Worm (Caenorhabditis elegans) whole organism, early embryonic: Measurements from ENCODE around the gene ssq-1.

Experiments used
- B0310.2 ChIP-seq: sonication (generic microtip); optimal IDR thresholded peaks from 2 replicates; lab custom pipeline; 2016; ENCODE audit warnings: mild to moderate bottlenecking, missing genetic modification characterization, missing compliant biosample characterization
- F13C5.2 ChIP-seq: sonication (generic microtip); optimal IDR thresholded peaks from 2 replicates; lab custom pipeline; 2017; ENCODE audit warnings: mild to moderate bottlenecking, missing genetic modification characterization, inconsistent platforms, missing compliant biosample characterization
- aly-1 ChIP-seq: sonication (generic microtip); optimal IDR thresholded peaks from 2 replicates; lab custom pipeline; 2016; ENCODE audit warnings: missing genetic modification characterization, missing compliant biosample characterization
- ama-1 ChIP-seq: fragments of 150-350 bp; optimal IDR thresholded peaks from 2 replicates; lab custom pipeline; 2014
- ceh-13 ChIP-seq: fragments of 200-800 bp; sonication (Bioruptor generic); optimal IDR thresholded peaks from 2 replicates; lab custom pipeline; 2018; ENCODE audit warnings: mild to moderate bottlenecking, missing genetic modification characterization, missing compliant biosample characterization
- ceh-36 ChIP-seq: sonication (generic microtip); optimal IDR thresholded peaks from 2 replicates; lab custom pipeline; 2016; ENCODE audit warnings: missing genetic modification characterization, inconsistent platforms, missing compliant biosample characterization
- ets-7 ChIP-seq: sonication (generic microtip); optimal IDR thresholded peaks from 2 replicates; lab custom pipeline; 2016; ENCODE audit warnings: missing genotype, missing genetic modification characterization, missing compliant biosample characterization
- flt-1 ChIP-seq: fragments of 200-800 bp; sonication (Bioruptor generic); IDR thresholded peaks from 2 replicates; pipeline ENCODE4 v1.3.6; 2022; ENCODE audit warnings: missing genetic modification characterization, missing compliant biosample characterization
- hmbx-1 ChIP-seq: sonication (generic microtip); optimal IDR thresholded peaks from 2 replicates; lab custom pipeline; 2016; ENCODE audit warnings: mild to moderate bottlenecking, missing genetic modification characterization, missing compliant biosample characterization
- hmg-4 ChIP-seq: fragments of 200-800 bp; sonication (Bioruptor generic); optimal IDR thresholded peaks from 2 replicates; lab custom pipeline; 2018; ENCODE audit warnings: mild to moderate bottlenecking, missing genetic modification characterization, missing compliant biosample characterization
- hnd-1 ChIP-seq: sonication (generic microtip); optimal IDR thresholded peaks from 2 replicates; lab custom pipeline; 2016; ENCODE audit warnings: missing genetic modification characterization, missing compliant biosample characterization
- pes-1 ChIP-seq: fragments of 200-800 bp; sonication (Bioruptor generic); IDR thresholded peaks from 2 replicates; pipeline ENCODE4 v1.3.6; 2022; ENCODE audit warnings: missing genetic modification reagents, missing genetic modification characterization, missing compliant biosample characterization
- scrt-1 ChIP-seq: fragments of 200-800 bp; sonication (Bioruptor generic); IDR thresholded peaks from 2 replicates; pipeline ENCODE4 v1.3.6; 2022; ENCODE audit warnings: missing genetic modification characterization, missing compliant biosample characterization
- sea-1 ChIP-seq: fragments of 200-800 bp; sonication (Bioruptor generic); conservative IDR thresholded peaks from 2 replicates; pipeline ENCODE4 v1.3.6; 2022; ENCODE audit warnings: missing genetic modification characterization, missing compliant biosample characterization
- tbx-11 ChIP-seq: fragments of 200-800 bp; sonication (Bioruptor generic); IDR thresholded peaks from 2 replicates; pipeline ENCODE4 v1.3.6; 2022; ENCODE audit warnings: missing genetic modification characterization, missing compliant biosample characterization
- tbx-37 ChIP-seq: fragments of 200-800 bp; sonication (Bioruptor generic); conservative IDR thresholded peaks from 2 replicates; pipeline ENCODE4 v1.3.6; 2022; ENCODE audit warnings: missing genetic modification reagents, missing genetic modification characterization, missing compliant biosample characterization
- tra-4 ChIP-seq: sonication (generic microtip); optimal IDR thresholded peaks from 2 replicates; lab custom pipeline; 2017; ENCODE audit warnings: missing genetic modification characterization, missing compliant biosample characterization

ssq-1 gene

ce11 chrIV:9867915-9868314 is 15.6 kb downstream of the ssq-1 start:
- TF ChIP-seq F13C5.2 (tag; lab: Kevin White, UChicago) (no peak), hmg-4 (GFP tag; lab: Kevin White, UChicago) (no peak), pes-1 (GFP tag; lab: Robert Waterston, UW) (no peak), aly-1 (no peak), B0310.2 (tag; lab: Kevin White, UChicago) (no peak), ceh-13 (GFP tag; lab: Kevin White, UChicago) (no peak), ceh-36 (tag; lab: Kevin White, UChicago) (no peak), flt-1 (GFP tag; lab: Robert Waterston, UW) (no peak), scrt-1 (GFP tag; lab: Robert Waterston, UW) (no peak), hmbx-1 (tag; lab: Kevin White, UChicago) (no peak), hnd-1 (tag; lab: Kevin White, UChicago) (no peak), tra-4 (tag; lab: Kevin White, UChicago) (no peak), tbx-37 (GFP tag; lab: Robert Waterston, UW) (no peak)

DNA sequence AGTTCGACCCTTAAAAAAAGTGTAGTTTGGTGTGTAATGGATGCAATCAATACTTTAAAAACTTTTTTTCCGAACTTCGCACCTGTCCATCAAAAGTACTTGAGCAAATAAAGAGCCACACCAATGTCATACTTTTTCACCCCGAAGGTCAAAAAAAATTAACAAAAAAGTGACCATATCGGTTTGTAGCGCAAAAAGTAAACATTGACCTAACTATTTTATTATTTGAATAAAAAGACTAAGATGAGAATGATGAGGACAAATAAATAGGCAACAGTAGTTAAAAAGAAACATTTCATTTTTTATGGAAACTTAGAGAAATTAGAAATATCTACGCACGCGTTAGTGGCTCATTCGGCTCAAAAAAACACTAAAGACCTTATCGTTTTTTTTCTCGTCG is 17.0 kb downstream of the ssq-1 start:
- TF ChIP-seq hnd-1 (tag; lab: Kevin White, UChicago) (no peak), ama-1 (lab: Kevin White, UChicago) (no peak), ceh-36 (tag; lab: Kevin White, UChicago) (no peak), flt-1 (GFP tag; lab: Robert Waterston, UW) (no peak)

- TF ChIP-seq ama-1 (lab: Kevin White, UChicago): no peak
- TF ChIP-seq tbx-11 (GFP tag; lab: Robert Waterston, UW): no peak
- TF ChIP-seq B0310.2 (tag; lab: Kevin White, UChicago): no peak
- TF ChIP-seq ceh-36 (tag; lab: Kevin White, UChicago): no peak
- no peak for TF ChIP-seq tbx-37 (GFP tag; lab: Robert Waterston, UW)
- no peak for TF ChIP-seq pes-1 (GFP tag; lab: Robert Waterston, UW)
- no peak for TF ChIP-seq F13C5.2 (tag; lab: Kevin White, UChicago)
- TF ChIP-seq scrt-1 (GFP tag; lab: Robert Waterston, UW): no peak
Observed at ce11 chrIV:9872210-9872609, 19.9 kb downstream of the ssq-1 start.

- no peak for TF ChIP-seq B0310.2 (tag; lab: Kevin White, UChicago)
Observed at ce11 chrIV:9872786-9873185, 20.4 kb downstream of the ssq-1 start.

ce11 chrIV:9873837-9874236 is 21.5 kb downstream of the ssq-1 start:
- TF ChIP-seq B0310.2 (tag; lab: Kevin White, UChicago): no peak
- no peak for TF ChIP-seq tra-4 (tag; lab: Kevin White, UChicago)

DNA sequence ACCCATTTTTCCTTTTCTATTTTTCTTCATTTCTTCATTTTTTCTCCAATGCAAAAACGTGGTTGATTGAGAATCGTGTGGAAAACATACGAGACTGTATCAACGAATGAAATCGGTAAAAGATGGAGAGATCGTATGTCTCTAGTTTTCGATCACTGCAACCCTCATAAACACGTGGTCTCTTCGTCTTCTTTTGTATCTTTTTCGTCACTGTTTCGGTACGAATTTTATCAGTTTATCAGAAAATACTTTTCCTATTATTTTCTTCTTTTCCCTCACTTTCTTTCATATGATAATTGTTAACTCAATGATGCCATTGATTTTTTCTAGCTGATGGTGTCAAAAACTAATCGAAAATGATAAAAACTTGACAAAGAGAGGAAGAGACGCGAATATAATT is 23.3 kb downstream of the ssq-1 start:
- TF ChIP-seq tra-4 (tag; lab: Kevin White, UChicago) (no peak), F13C5.2 (tag; lab: Kevin White, UChicago) (no peak), hmbx-1 (tag; lab: Kevin White, UChicago) (no peak), scrt-1 (GFP tag; lab: Robert Waterston, UW) (no peak), B0310.2 (tag; lab: Kevin White, UChicago) (no peak), flt-1 (GFP tag; lab: Robert Waterston, UW) (no peak), pes-1 (GFP tag; lab: Robert Waterston, UW) (no peak), tbx-37 (GFP tag; lab: Robert Waterston, UW) (no peak), tbx-11 (GFP tag; lab: Robert Waterston, UW) (no peak), ceh-36 (tag; lab: Kevin White, UChicago) (no peak), hmg-4 (GFP tag; lab: Kevin White, UChicago) (no peak), sea-1 (no peak)

ce11 chrIV:9878893-9879379 is 26.6 kb downstream of the ssq-1 start, which contains the start of gene nhr-4:
nhr-4 (plus strand) TSS chrIV:9879329.
- no peak for TF ChIP-seq tra-4 (tag; lab: Kevin White, UChicago)
- TF ChIP-seq tbx-37 (GFP tag; lab: Robert Waterston, UW): no peak
- TF ChIP-seq hmg-4 (GFP tag; lab: Kevin White, UChicago): no peak
- no peak for TF ChIP-seq scrt-1 (GFP tag; lab: Robert Waterston, UW)

- no peak for TF ChIP-seq hmbx-1 (tag; lab: Kevin White, UChicago)
- TF ChIP-seq scrt-1 (GFP tag; lab: Robert Waterston, UW): no peak
- TF ChIP-seq ets-7 (tag; lab: Kevin White, UChicago): no peak
- TF ChIP-seq aly-1: no peak
- TF ChIP-seq ama-1 (lab: Kevin White, UChicago): no peak
- TF ChIP-seq tra-4 (tag; lab: Kevin White, UChicago): no peak
- no peak for TF ChIP-seq B0310.2 (tag; lab: Kevin White, UChicago)
- no peak for TF ChIP-seq sea-1
Observed at ce11 chrIV:9884257-9884656, 31.9 kb downstream of the ssq-1 start, which contains the start of the genes prp-18 and mccc-1. prp-18 (minus strand) TSS chrIV:9884383. mccc-1 (plus strand) TSS chrIV:9884570.

ce11 chrIV:9889857-9890256 is 37.5 kb downstream of the ssq-1 start, which contains the start of gene ttbk-3:
ttbk-3 (minus strand) TSS chrIV:9889957.
- no peak for TF ChIP-seq pes-1 (GFP tag; lab: Robert Waterston, UW)
- no peak for TF ChIP-seq tra-4 (tag; lab: Kevin White, UChicago)
